Fruit fly (Drosophila melanogaster) whole organism, embryonic: ENCODE results near the gene Nak.

ENCODE experiments used
- CG10147 ChIP-seq: fragments of 200-800 bp; sonication (Bioruptor generic); optimal IDR thresholded peaks from 2 replicates; lab custom pipeline; 2019; ENCODE audit warnings: missing biosample characterization, mild to moderate bottlenecking, missing genetic modification characterization, moderate library complexity
- CG10209 ChIP-seq: fragments of 200-800 bp; sonication (Bioruptor generic); optimal IDR thresholded peaks from 3 replicates; lab custom pipeline; 2017; ENCODE audit warnings: missing biosample characterization, mild to moderate bottlenecking, missing genetic modification characterization, missing genetic modification reagents
- CG10431 ChIP-seq: fragments of 200-800 bp; sonication (Bioruptor generic); optimal IDR thresholded peaks from 3 replicates; lab custom pipeline; 2018; ENCODE audit warnings: missing biosample characterization, mild to moderate bottlenecking, missing genetic modification characterization
- CG12769 ChIP-seq: fragments of 200-800 bp; sonication (Bioruptor generic); optimal IDR thresholded peaks from 2 replicates; lab custom pipeline; 2019; ENCODE audit warnings: missing biosample characterization, mild to moderate bottlenecking, missing genetic modification characterization, moderate library complexity
- CG14965 ChIP-seq: fragments of 200-800 bp; sonication (Bioruptor generic); optimal IDR thresholded peaks from 2 replicates; lab custom pipeline; 2016; ENCODE audit warnings: missing biosample characterization, missing genetic modification characterization, borderline replicate concordance
- CG15073 ChIP-seq: fragments of 200-800 bp; sonication (Bioruptor generic); optimal IDR thresholded peaks from 2 replicates; lab custom pipeline; 2016; ENCODE audit warnings: missing biosample characterization, missing genetic modification characterization
- CG16813 ChIP-seq: fragments of 200-800 bp; sonication (Bioruptor generic); IDR thresholded peaks from 3 replicates; pipeline ENCODE4 v1.3.6; 2022; ENCODE audit warnings: missing biosample characterization, missing genetic modification characterization; ENCODE audit not compliant: partially characterized antibody
- CG2202 ChIP-seq: fragments of 200-800 bp; sonication (Bioruptor generic); optimal IDR thresholded peaks from 2 replicates; lab custom pipeline; 2018; ENCODE audit warnings: missing biosample characterization, mild to moderate bottlenecking, missing genetic modification characterization
- CG3065 ChIP-seq: fragments of 200-800 bp; sonication (Bioruptor generic); optimal IDR thresholded peaks from 2 replicates; lab custom pipeline; 2016; ENCODE audit warnings: missing biosample characterization, missing genetic modification characterization
- CG31224 ChIP-seq: fragments of 200-800 bp; sonication (Bioruptor generic); IDR thresholded peaks from 2 replicates; pipeline ENCODE4 v1.3.6; 2022; ENCODE audit warnings: missing biosample characterization, missing genetic modification characterization
- CG6654 ChIP-seq: fragments of 200-800 bp; sonication (Bioruptor generic); optimal IDR thresholded peaks from 2 replicates; lab custom pipeline; 2017; ENCODE audit warnings: missing biosample characterization, mild to moderate bottlenecking, missing genetic modification characterization
- CG8478 ChIP-seq: fragments of >200 bp; optimal IDR thresholded peaks from 2 replicates; lab custom pipeline; 2018
- CG9932 ChIP-seq: fragments of 200-800 bp; sonication (Bioruptor generic); IDR thresholded peaks from 2 replicates; pipeline ENCODE4 v1.3.6; 2022; ENCODE audit warnings: missing biosample characterization, missing genetic modification characterization
- CoRest ChIP-seq: fragments of 200-800 bp; sonication (Bioruptor generic); optimal IDR thresholded peaks from 3 replicates; lab custom pipeline; 2018; ENCODE audit warnings: missing biosample characterization, mild to moderate bottlenecking, missing genetic modification characterization, moderate library complexity
- GATAe ChIP-seq: fragments of 200-800 bp; sonication (Bioruptor generic); conservative IDR thresholded peaks from 2 replicates; pipeline ENCODE4 v1.3.6; 2022; ENCODE audit warnings: missing biosample characterization, missing genetic modification characterization
- HmgD ChIP-seq: fragments of 200-800 bp; sonication (Bioruptor generic); optimal IDR thresholded peaks from 3 replicates; lab custom pipeline; 2016; ENCODE audit warnings: missing biosample characterization, missing genetic modification characterization
- Hr3 ChIP-seq: fragments of 200-800 bp; sonication (Bioruptor generic); optimal IDR thresholded peaks from 3 replicates; lab custom pipeline; 2016; ENCODE audit warnings: missing biosample characterization, missing genetic modification characterization
- MESR4 ChIP-seq: fragments of 200-800 bp; sonication (Bioruptor generic); optimal IDR thresholded peaks from 2 replicates; lab custom pipeline; 2018; ENCODE audit warnings: missing biosample characterization, mild to moderate bottlenecking, missing genetic modification characterization, moderate library complexity
- Mad ChIP-seq: fragments of 200-800 bp; sonication (Bioruptor generic); optimal IDR thresholded peaks from 2 replicates; lab custom pipeline; 2016; ENCODE audit warnings: missing biosample characterization, missing genetic modification characterization
- Max ChIP-seq: fragments of 200-800 bp; sonication (Bioruptor generic); optimal IDR thresholded peaks from 2 replicates; lab custom pipeline; 2016; ENCODE audit warnings: missing biosample characterization, mild to moderate bottlenecking, missing genetic modification characterization
- Med ChIP-seq: fragments of 200-800 bp; sonication (Bioruptor generic); peaks from one replicate; lab custom pipeline; 2016; ENCODE audit warnings: missing biosample characterization, missing genetic modification characterization, mild to moderate bottlenecking, inconsistent platforms, moderate library complexity
- Mrtf ChIP-seq: fragments of 200-800 bp; sonication (Bioruptor generic); IDR thresholded peaks from 3 replicates; pipeline ENCODE4 v1.3.6; 2022; ENCODE audit warnings: missing biosample characterization, missing genetic modification characterization
- Myb ChIP-seq: fragments of 200-800 bp; sonication (Bioruptor generic); optimal IDR thresholded peaks from 2 replicates; lab custom pipeline; 2016; ENCODE audit warnings: missing biosample characterization, missing genetic modification characterization
- NFAT ChIP-seq: fragments of 200-800 bp; sonication (Bioruptor generic); IDR thresholded peaks from 2 replicates; pipeline ENCODE4 v1.3.6; 2022; ENCODE audit warnings: missing biosample characterization, missing genetic modification characterization
- Oaz ChIP-seq: fragments of 200-800 bp; sonication (Bioruptor generic); IDR thresholded peaks from 2 replicates; pipeline ENCODE4 v1.3.6; 2022; ENCODE audit warnings: missing biosample characterization, missing genetic modification characterization
- Side ChIP-seq: fragments of 200-800 bp; sonication (Bioruptor generic); optimal IDR thresholded peaks from 2 replicates; lab custom pipeline; 2016; ENCODE audit warnings: missing biosample characterization, missing genetic modification characterization
- az2 ChIP-seq: fragments of 200-800 bp; sonication (Bioruptor generic); optimal IDR thresholded peaks from 3 replicates; lab custom pipeline; 2016; ENCODE audit warnings: missing biosample characterization, missing genetic modification characterization
- bcd ChIP-seq: fragments of 200-800 bp; sonication (Bioruptor generic); optimal IDR thresholded peaks from 2 replicates; lab custom pipeline; 2017; ENCODE audit warnings: missing biosample characterization, mild to moderate bottlenecking, missing genetic modification characterization
- cg ChIP-seq: fragments of 200-800 bp; sonication (Bioruptor generic); optimal IDR thresholded peaks from 3 replicates; lab custom pipeline; 2019; ENCODE audit warnings: missing biosample characterization, mild to moderate bottlenecking, missing genetic modification characterization, moderate library complexity
- chif ChIP-seq, 2 experiments: fragments of 200-800 bp; sonication (Bioruptor generic); optimal IDR thresholded peaks; 3 replicates each; lab custom pipeline; 2016; ENCODE audit warnings: missing biosample characterization in 2 of 2, missing genetic modification characterization in 2 of 2
- chm ChIP-seq: fragments of 200-800 bp; sonication (Bioruptor generic); IDR thresholded peaks from 2 replicates; pipeline ENCODE4 v1.3.6; 2022; ENCODE audit warnings: missing biosample characterization, missing genetic modification characterization
- croc ChIP-seq: fragments of 200-800 bp; sonication (Bioruptor generic); conservative IDR thresholded peaks from 3 replicates; pipeline ENCODE4 v1.3.6; 2022; ENCODE audit warnings: missing biosample characterization, missing genetic modification characterization
- crp ChIP-seq, 2 experiments: fragments of 200-800 bp; sonication (Bioruptor generic); optimal IDR thresholded peaks; 2 replicates in 1 of 2; 3 replicates in 1 of 2; lab custom pipeline; 2017; ENCODE audit warnings: missing biosample characterization in 2 of 2, missing genetic modification characterization in 2 of 2, mild to moderate bottlenecking in 1 of 2, moderate library complexity in 1 of 2
- dmrt11E ChIP-seq: fragments of 200-800 bp; sonication (Bioruptor generic); optimal IDR thresholded peaks from 3 replicates; lab custom pipeline; 2018; ENCODE audit warnings: missing biosample characterization, mild to moderate bottlenecking, missing genetic modification characterization, moderate library complexity
- dmrt99B ChIP-seq: fragments of 200-800 bp; sonication (Bioruptor generic); optimal IDR thresholded peaks from 2 replicates; lab custom pipeline; 2018; ENCODE audit warnings: missing biosample characterization, mild to moderate bottlenecking, missing genetic modification characterization, moderate library complexity
- fru ChIP-seq: fragments of >200 bp; optimal IDR thresholded peaks from 2 replicates; lab custom pipeline; 2017
- jumu ChIP-seq: fragments of 200-800 bp; sonication (Bioruptor generic); optimal IDR thresholded peaks from 3 replicates; lab custom pipeline; 2016; ENCODE audit warnings: missing biosample characterization, missing genetic modification characterization
- klu ChIP-seq: fragments of 200-800 bp; sonication (Bioruptor generic); IDR thresholded peaks from 2 replicates; pipeline ENCODE4 v1.3.6; 2022; ENCODE audit warnings: missing biosample characterization, missing genetic modification characterization
- kni ChIP-seq: fragments of 200-800 bp; sonication (Bioruptor generic); optimal IDR thresholded peaks from 3 replicates; lab custom pipeline; 2017; ENCODE audit warnings: mild to moderate bottlenecking, missing biosample characterization, missing genetic modification reagents, missing genetic modification characterization
- lab ChIP-seq: fragments of 200-800 bp; sonication (Bioruptor generic); optimal IDR thresholded peaks from 3 replicates; lab custom pipeline; 2017; ENCODE audit warnings: missing biosample characterization, missing genetic modification characterization, mild to moderate bottlenecking, moderate library complexity, missing genetic modification reagents
- nerfin-2 ChIP-seq: fragments of 200-800 bp; sonication (Bioruptor generic); IDR thresholded peaks from 2 replicates; pipeline ENCODE4 v1.3.6; 2022; ENCODE audit warnings: missing biosample characterization, missing genetic modification characterization; ENCODE audit not compliant: partially characterized antibody
- org-1 ChIP-seq: fragments of 200-800 bp; sonication (Bioruptor generic); optimal IDR thresholded peaks from 2 replicates; lab custom pipeline; 2017; ENCODE audit warnings: missing biosample characterization, missing genetic modification characterization
- pan ChIP-seq, 4 experiments: fragments of >200 bp in 3 of 4; fragments of 200-800 bp in 1 of 4; sonication (Bioruptor generic) in 1 of 4; optimal IDR thresholded peaks in 3 of 4; IDR thresholded peaks in 1 of 4; 2 replicates each; pipeline versions ENCODE4 v1.3.6 to Lab custom; 2017 to 2022; ENCODE audit warnings: missing biosample characterization in 2 of 4, missing genetic modification characterization in 2 of 4, mixed read lengths in 1 of 4
- pnt ChIP-seq: fragments of 200-800 bp; sonication (Bioruptor generic); optimal IDR thresholded peaks from 3 replicates; lab custom pipeline; 2016; ENCODE audit warnings: missing biosample characterization, missing genetic modification characterization
- psq ChIP-seq: fragments of 200-800 bp; sonication (Bioruptor generic); optimal IDR thresholded peaks from 2 replicates; lab custom pipeline; 2017; ENCODE audit warnings: missing biosample characterization, missing genetic modification characterization
- sd ChIP-seq: fragments of 200-800 bp; sonication (Bioruptor generic); optimal IDR thresholded peaks from 3 replicates; lab custom pipeline; 2018; ENCODE audit warnings: missing biosample characterization, mild to moderate bottlenecking, missing genetic modification characterization, moderate library complexity
- sima ChIP-seq: fragments of 200-800 bp; sonication (Bioruptor generic); optimal IDR thresholded peaks from 2 replicates; lab custom pipeline; 2016; ENCODE audit warnings: missing biosample characterization, missing genetic modification characterization
- so ChIP-seq: fragments of 200-800 bp; sonication (Bioruptor generic); IDR thresholded peaks from 3 replicates; pipeline ENCODE4 v1.3.6; 2022; ENCODE audit warnings: missing biosample characterization, missing genetic modification characterization
- trh ChIP-seq: fragments of 200-800 bp; sonication (Bioruptor generic); optimal IDR thresholded peaks from 2 replicates; lab custom pipeline; 2016; ENCODE audit warnings: missing biosample characterization, missing genetic modification characterization

Nak gene

DNA sequence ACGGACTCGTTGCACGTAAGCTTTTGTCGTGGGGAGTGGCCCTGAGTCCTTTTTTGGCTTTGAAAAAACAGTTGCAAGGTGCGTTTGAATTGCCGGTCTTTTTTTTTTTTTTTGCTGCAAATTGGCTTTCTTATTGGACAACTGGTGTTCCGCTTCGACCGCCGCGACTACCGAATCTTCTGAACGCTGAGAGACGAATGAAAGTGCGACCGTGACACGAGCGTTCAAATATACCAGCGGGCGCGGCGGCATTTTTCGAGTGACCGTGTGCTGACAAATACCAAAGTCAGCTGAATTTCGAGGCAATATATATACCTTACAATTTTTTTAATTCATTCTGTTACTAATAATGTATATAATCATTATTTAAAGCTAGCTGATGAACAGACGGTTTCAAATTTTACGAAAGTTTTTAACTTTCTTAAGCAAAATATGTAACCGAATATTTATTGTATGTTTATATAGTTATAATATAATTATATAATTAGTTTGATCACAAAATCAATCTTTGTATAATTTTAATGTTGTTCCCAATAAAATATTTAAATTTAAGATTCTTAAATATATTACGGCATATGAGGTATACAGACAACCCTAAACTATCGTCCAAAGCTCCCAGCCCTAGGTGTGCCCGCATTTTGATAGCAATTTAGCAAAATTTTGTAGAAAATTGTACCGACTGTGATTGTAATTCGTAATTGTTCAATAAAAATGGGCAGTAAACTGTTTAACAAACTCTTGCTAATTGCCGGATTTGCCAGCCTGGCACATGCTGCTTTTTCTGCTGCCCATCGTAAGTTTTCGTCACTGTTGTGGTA is 18.7 kb upstream of the Nak start, which contains the start of the genes Swip-1 and EMC5 (continued):
- no peak for TF ChIP-seq org-1 (GFP tag; lab: Kevin White, UChicago)
- TF ChIP-seq CG2202 (tag; lab: Kevin White, UChicago) = no peak
- TF ChIP-seq CG8478 (lab: Kevin White, UChicago) = no peak
- no peak for TF ChIP-seq Myb (GFP tag; lab: Kevin White, UChicago)
- peak; percentile 39; the same call in 1 of the 3 replicates for TF ChIP-seq Mrtf
- TF ChIP-seq HmgD (GFP tag; lab: Kevin White, UChicago) = peak; percentile 30
- TF ChIP-seq CG12769 (tag; lab: Kevin White, UChicago) = no peak
- no peak for TF ChIP-seq CG14965 (GFP tag; lab: Kevin White, UChicago)
- peak; percentile 58 for TF ChIP-seq CG10431 (GFP tag; lab: Kevin White, UChicago)
- no peak for TF ChIP-seq pan (optimal IDR thresholded peaks at IDR 0.05; lab: Kevin White, UChicago)
- no peak for TF ChIP-seq pan (GFP tag; optimal IDR thresholded peaks at IDR 0.05 in 1 of 2, IDR thresholded peaks at IDR 0.05 in 1 of 2)
- TF ChIP-seq lab (GFP tag; lab: Kevin White, UChicago) = peak; percentile 20
- no peak for TF ChIP-seq jumu
- TF ChIP-seq dmrt99B (tag; lab: Kevin White, UChicago) = peak; percentile 52
- TF ChIP-seq CG10147 (GFP tag; lab: Kevin White, UChicago) = peak; percentile 23
- TF ChIP-seq nerfin-2 = no peak
- no peak for TF ChIP-seq Side (GFP tag; lab: Kevin White, UChicago)
- peak; percentile 10; the same call in 1 of the 3 replicates for TF ChIP-seq so (GFP tag; lab: Robert Waterston, UW)
- TF ChIP-seq sd (tag; lab: Kevin White, UChicago) = peak; percentile 60
- TF ChIP-seq pnt (GFP tag; lab: Kevin White, UChicago) = no peak
- no peak for TF ChIP-seq sima (GFP tag; lab: Kevin White, UChicago)
- TF ChIP-seq Med (GFP tag; lab: Kevin White, UChicago) = peak; percentile 86
- no peak for TF ChIP-seq cg (GFP tag; lab: Kevin White, UChicago)
- peak; percentile 87 for TF ChIP-seq chm (GFP tag; lab: Robert Waterston, UW)
- TF ChIP-seq CG31224 (GFP tag; lab: Robert Waterston, UW) = 0 out of 2 replicates have a peak, but pooled peaks have one; percentile 11
- TF ChIP-seq trh (GFP tag; lab: Kevin White, UChicago) = peak; percentile 51
- peak; percentile 68 for TF ChIP-seq dmrt11E (tag; lab: Kevin White, UChicago)
- peak; percentile 44 for TF ChIP-seq NFAT (GFP tag; lab: Robert Waterston, UW)
- TF ChIP-seq fru = no peak
- TF ChIP-seq crp (GFP tag; optimal IDR thresholded peaks at IDR 0.05; lab: Kevin White, UChicago) = peak in 1 of 2 experiments; percentile 62
- TF ChIP-seq klu (GFP tag; lab: Robert Waterston, UW) = peak; percentile 49; the same call in 1 of the 2 replicates
- no peak for TF ChIP-seq kni (GFP tag; lab: Kevin White, UChicago)
- TF ChIP-seq CG10209 (GFP tag; lab: Kevin White, UChicago) = peak; percentile 63
- no peak for TF ChIP-seq psq (GFP tag; lab: Kevin White, UChicago)
- TF ChIP-seq bcd (GFP tag; lab: Kevin White, UChicago) = peak; percentile 59
- TF ChIP-seq Mad (GFP tag; lab: Kevin White, UChicago) = no peak
- TF ChIP-seq CG3065 (GFP tag; lab: Kevin White, UChicago) = no peak
- TF ChIP-seq az2 (GFP tag; lab: Kevin White, UChicago) = peak; percentile 56
- no peak for TF ChIP-seq chif (GFP tag; optimal IDR thresholded peaks at IDR 0.05; lab: Kevin White, UChicago)
- no peak for TF ChIP-seq CG15073 (GFP tag; lab: Kevin White, UChicago)
- peak; percentile 22 for TF ChIP-seq Max (GFP tag; lab: Kevin White, UChicago)
- no peak for TF ChIP-seq Oaz (GFP tag; lab: Robert Waterston, UW)
- TF ChIP-seq MESR4 = peak; percentile 73
- 0 out of 3 replicates have a peak, but pooled peaks have one; percentile 19 for TF ChIP-seq croc (GFP tag; lab: Robert Waterston, UW)
- TF ChIP-seq CG9932 (GFP tag; lab: Robert Waterston, UW) = peak; percentile 87
- no peak for TF ChIP-seq GATAe
- TF ChIP-seq CG16813 (GFP tag; lab: Robert Waterston, UW) = peak; percentile 68
- no peak for TF ChIP-seq CG6654 (GFP tag; lab: Kevin White, UChicago)
- TF ChIP-seq CoRest = peak; percentile 88
- peak; percentile 77 for TF ChIP-seq Hr3 (GFP tag; lab: Kevin White, UChicago)
